Fruit fly (Drosophila melanogaster): Measurements from ENCODE around the gene CG14073.

The CG14073 gene

DNA sequence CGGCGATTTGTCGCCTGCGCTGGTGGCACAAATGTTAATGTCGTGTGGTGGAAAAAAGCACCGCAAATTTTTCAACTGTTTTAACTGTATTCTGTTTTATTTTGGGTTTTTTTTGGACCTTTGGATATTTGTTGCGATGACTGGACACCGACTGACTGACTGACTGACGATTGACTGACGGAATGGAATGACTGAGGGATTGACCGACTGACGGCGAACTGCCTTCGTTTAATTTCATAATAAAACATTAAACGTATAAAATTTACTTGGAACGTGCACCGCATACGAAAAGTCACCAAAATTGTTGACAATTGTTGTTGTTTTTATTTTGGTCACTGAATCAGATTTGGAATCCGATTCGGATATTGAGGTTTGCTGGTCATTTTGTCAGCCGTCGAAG lies 50.7 kb downstream of the CG14073 start:
- TF ChIP-seq vnd (GFP tag; IDR thresholded peaks at IDR 0.05; ENCODE audit: partially characterized antibody) = 0 out of 3 replicates have a peak, but pooled peaks have one; percentile 21
- peak; percentile 98 for TF ChIP-seq CG8281 (tag; optimal IDR thresholded peaks at IDR 0.05)
- no peak for TF ChIP-seq kah (GFP tag; optimal IDR thresholded peaks at IDR 0.05)
- no peak for TF ChIP-seq CG32532 (GFP tag; IDR thresholded peaks at IDR 0.05)

DNA sequence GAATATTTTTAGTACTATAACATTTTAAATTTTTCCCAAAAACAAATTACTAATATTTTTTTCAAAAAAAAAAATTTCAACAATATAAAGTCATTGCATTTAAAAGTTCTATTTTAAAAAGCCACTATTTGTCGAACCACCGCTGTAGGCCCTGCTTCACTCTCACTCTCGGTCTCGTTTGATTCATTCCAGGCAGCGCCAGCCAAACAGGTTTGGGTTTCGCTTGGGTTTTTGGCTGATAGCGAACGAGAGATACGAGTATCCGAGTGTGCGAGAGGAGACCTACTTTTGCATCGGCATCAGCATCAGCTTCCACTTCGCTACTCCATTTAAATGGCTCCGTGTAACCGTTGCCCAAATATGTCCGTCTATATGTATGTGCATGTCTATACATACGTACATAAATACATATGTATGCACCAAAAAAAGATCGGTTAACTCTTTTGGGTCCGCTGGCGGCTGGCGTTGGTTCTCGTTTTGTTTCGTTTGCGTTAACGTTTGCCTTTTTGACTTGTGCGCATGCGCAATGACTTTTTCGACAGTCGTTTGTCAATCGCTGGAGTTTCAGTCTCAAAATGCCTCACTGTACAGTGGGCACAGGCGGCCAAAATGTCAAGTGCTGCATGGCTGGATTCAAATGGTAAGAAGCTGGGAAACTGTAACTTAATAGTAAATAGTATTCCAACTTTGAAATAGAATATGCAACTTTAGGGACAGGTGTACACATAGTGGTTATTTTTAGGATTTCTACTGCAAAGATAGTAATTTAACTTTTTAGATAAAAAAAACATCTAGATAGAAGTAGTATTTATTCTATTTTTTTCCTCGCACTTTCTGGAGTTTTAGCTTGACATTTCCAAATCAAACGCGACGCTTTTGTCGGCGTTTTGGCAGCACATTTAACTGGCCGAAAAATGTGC lies 51.4 kb downstream of the CG14073 start:
- peak; percentile 91 for TF ChIP-seq dmrt99B (tag; optimal IDR thresholded peaks at IDR 0.05)
- TF ChIP-seq CG13296 (GFP tag; optimal IDR thresholded peaks at IDR 0.05) = peak; percentile 81
- TF ChIP-seq CG12659 (GFP tag; optimal IDR thresholded peaks at IDR 0.05) = peak; percentile 81
- no peak for TF ChIP-seq CG11085 (GFP tag; IDR thresholded peaks at IDR 0.05)
- peak; percentile 46 for TF ChIP-seq caup (GFP tag; optimal IDR thresholded peaks at IDR 0.05; ENCODE audit: severe bottlenecking)
- TF ChIP-seq CG30020 (tag; optimal IDR thresholded peaks at IDR 0.05) = no peak
- TF ChIP-seq Mad (GFP tag; optimal IDR thresholded peaks at IDR 0.05) = peak; percentile 54
- peak; percentile 13; the same call in 1 of the 2 replicates for TF ChIP-seq CG32532 (GFP tag; IDR thresholded peaks at IDR 0.05)
- TF ChIP-seq Lpt (GFP tag; optimal IDR thresholded peaks at IDR 0.05) = no peak
- peak; percentile 55 for TF ChIP-seq B-H1 (GFP tag; IDR thresholded peaks at IDR 0.05)
- TF ChIP-seq Meics (GFP tag; optimal IDR thresholded peaks at IDR 0.05) = peak; percentile 81
- peak; percentile 74 for TF ChIP-seq CG5180 (GFP tag; optimal IDR thresholded peaks at IDR 0.05)
- no peak for TF ChIP-seq tup (GFP tag; optimal IDR thresholded peaks at IDR 0.05)
- peak; percentile 38 for TF ChIP-seq CG3407 (GFP tag; optimal IDR thresholded peaks at IDR 0.05)
- TF ChIP-seq ase (GFP tag; IDR thresholded peaks at IDR 0.05) = 0 out of 3 replicates have a peak, but pooled peaks have one; percentile 32
- peak; percentile 47 for TF ChIP-seq Jarid2 (GFP tag; optimal IDR thresholded peaks at IDR 0.05)
- peak; percentile 30; the same call in 1 of the 3 replicates for TF ChIP-seq gce (GFP tag; IDR thresholded peaks at IDR 0.05)
- TF ChIP-seq crol (GFP tag; IDR thresholded peaks at IDR 0.05) = no peak
- peak; percentile 66 for TF ChIP-seq CG2712 (tag; optimal IDR thresholded peaks at IDR 0.05)
- peak; percentile 37 for TF ChIP-seq cato (GFP tag; optimal IDR thresholded peaks at IDR 0.05; ENCODE audit: borderline replicate concordance)
- TF ChIP-seq chinmo (GFP tag; IDR thresholded peaks at IDR 0.05; ENCODE audit: partially characterized antibody) = peak; percentile 90
- TF ChIP-seq zen2 (GFP tag; IDR thresholded peaks at IDR 0.05; ENCODE audit: partially characterized antibody) = no peak
- peak; percentile 69; the same call in 1 of the 3 replicates for TF ChIP-seq so (GFP tag; IDR thresholded peaks at IDR 0.05)
- TF ChIP-seq Elba2 (GFP tag; optimal IDR thresholded peaks at IDR 0.05) = no peak
- TF ChIP-seq fu2 (GFP tag; optimal IDR thresholded peaks at IDR 0.05) = no peak
- peak; percentile 30 for TF ChIP-seq Deaf1 (tag; optimal IDR thresholded peaks at IDR 0.05)
- no peak for TF ChIP-seq Sry-β (GFP tag; optimal IDR thresholded peaks at IDR 0.05)
- TF ChIP-seq grau (tag; optimal IDR thresholded peaks at IDR 0.05) = peak; percentile 83
- peak; percentile 53 for TF ChIP-seq tx (GFP tag; optimal IDR thresholded peaks at IDR 0.05)
- no peak for TF ChIP-seq CG11560 (tag; IDR thresholded peaks at IDR 0.05)
- no peak for TF ChIP-seq CG6791 (GFP tag; IDR thresholded peaks at IDR 0.05; ENCODE audit: partially characterized antibody)
- peak; percentile 41 for TF ChIP-seq eyg (GFP tag; optimal IDR thresholded peaks at IDR 0.05)
- no peak for TF ChIP-seq pros (GFP tag; optimal IDR thresholded peaks at IDR 0.05)
- TF ChIP-seq CG10321 (GFP tag; IDR thresholded peaks at IDR 0.05) = peak; percentile 18; the same call in 1 of the 2 replicates
- TF ChIP-seq sim (GFP tag; IDR thresholded peaks at IDR 0.05) = no peak
- no peak for TF ChIP-seq Bdp1 (GFP tag; optimal IDR thresholded peaks at IDR 0.05)
- no peak for TF ChIP-seq kay (GFP tag; optimal IDR thresholded peaks at IDR 0.05)
- peak; percentile 49; the same call in 1 of the 2 replicates for TF ChIP-seq gsb (GFP tag; IDR thresholded peaks at IDR 0.05)
- TF ChIP-seq CG15514 (GFP tag; optimal IDR thresholded peaks at IDR 0.05) = peak; percentile 49
- peak; percentile 78 for TF ChIP-seq CG1233 (GFP tag; optimal IDR thresholded peaks at IDR 0.05)
- peak; percentile 66 for TF ChIP-seq CG2120 (GFP tag; optimal IDR thresholded peaks at IDR 0.05)
- peak; percentile 62 for TF ChIP-seq ems (GFP tag; optimal IDR thresholded peaks at IDR 0.05)
- no peak for TF ChIP-seq CG3065 (GFP tag; optimal IDR thresholded peaks at IDR 0.05)

All from whole organism, embryonic.